Worm (Caenorhabditis elegans): ENCODE results near the gene ncx-3.
"Not testable (repeated sequence)": the region's sequence is repeated elsewhere in the genome, so short reads cannot be mapped to it uniquely, and the experiment has no call there.

Gene ncx-3

ce11 chrIV:10751740-10752139 lies 35.3 kb downstream of the ncx-3 start, which contains the start of gene T25B9.2:
Gene T25B9.2 (minus strand): TSS chrIV:10751840.
- TF ChIP-seq ztf-29 (GFP tag; IDR thresholded peaks at IDR 0.05); cog-1 (tag; optimal IDR thresholded peaks at IDR 0.05); tab-1 (GFP tag; IDR thresholded peaks at IDR 0.05): not testable (repeated sequence)

ce11 chrIV:10754685-10755084 lies 38.2 kb downstream of the ncx-3 start, which contains the start of gene T25B9.5:
Gene T25B9.5 (minus strand): TSS chrIV:10754785.
- TF ChIP-seq klf-2 (GFP tag; conservative IDR thresholded peaks at IDR 0.05) (no peak), cog-1 (tag; optimal IDR thresholded peaks at IDR 0.05) (no peak), ref-1 (GFP tag; conservative IDR thresholded peaks at IDR 0.05) (no peak), flt-1 (GFP tag; IDR thresholded peaks at IDR 0.05) (no peak), tab-1 (GFP tag; IDR thresholded peaks at IDR 0.05) (no peak), med-1 (GFP tag; optimal IDR thresholded peaks at IDR 0.05; ENCODE audit: insufficient read depth) (no peak), ztf-29 (GFP tag; IDR thresholded peaks at IDR 0.05) (no peak), ztf-23 (GFP tag; IDR thresholded peaks at IDR 0.05) (no peak), T22C8.4 (GFP tag; IDR thresholded peaks at IDR 0.05) (no peak)

ce11 chrIV:10757616-10758193 lies 41.3 kb downstream of the ncx-3 start, which contains the start of the genes T25B9.4 and T25B9.6:
Gene T25B9.4 (minus strand): TSS chrIV:10757716.
Gene T25B9.6 (plus strand): TSS chrIV:10758143.
- TF ChIP-seq ref-1 (GFP tag; conservative IDR thresholded peaks at IDR 0.05) (no peak), klf-2 (GFP tag; conservative IDR thresholded peaks at IDR 0.05) (no peak)

- TF ChIP-seq T22C8.4 (GFP tag; IDR thresholded peaks at IDR 0.05) = no peak
- no peak for TF ChIP-seq med-1 (GFP tag; optimal IDR thresholded peaks at IDR 0.05; ENCODE audit: insufficient read depth)
- TF ChIP-seq ztf-29 (GFP tag; IDR thresholded peaks at IDR 0.05) = no peak
- TF ChIP-seq flt-1 (GFP tag; IDR thresholded peaks at IDR 0.05) = no peak
- no peak for TF ChIP-seq ref-1 (GFP tag; conservative IDR thresholded peaks at IDR 0.05)
- TF ChIP-seq tab-1 (GFP tag; IDR thresholded peaks at IDR 0.05) = no peak
- TF ChIP-seq ztf-23 (GFP tag; IDR thresholded peaks at IDR 0.05) = no peak
- no peak for TF ChIP-seq klf-2 (GFP tag; conservative IDR thresholded peaks at IDR 0.05)
- no peak for TF ChIP-seq cog-1 (tag; optimal IDR thresholded peaks at IDR 0.05)
Measured at ce11 chrIV:10761344-10761743, 44.9 kb downstream of the ncx-3 start, which contains the start of gene ugt-54. Gene ugt-54 (plus strand): TSS chrIV:10761698.

ce11 chrIV:10764206-10764605 lies 47.8 kb downstream of the ncx-3 start, which contains the start of gene T25B9.11:
Gene T25B9.11 (plus strand): TSS chrIV:10764506.
- TF ChIP-seq ztf-23 (GFP tag; IDR thresholded peaks at IDR 0.05) (no peak), tab-1 (GFP tag; IDR thresholded peaks at IDR 0.05) (no peak), klf-2 (GFP tag; conservative IDR thresholded peaks at IDR 0.05) (no peak), med-1 (GFP tag; optimal IDR thresholded peaks at IDR 0.05; ENCODE audit: insufficient read depth) (no peak), ztf-29 (GFP tag; IDR thresholded peaks at IDR 0.05) (no peak), cog-1 (tag; optimal IDR thresholded peaks at IDR 0.05) (no peak), T22C8.4 (GFP tag; IDR thresholded peaks at IDR 0.05) (no peak), ref-1 (GFP tag; conservative IDR thresholded peaks at IDR 0.05) (no peak), flt-1 (GFP tag; IDR thresholded peaks at IDR 0.05) (no peak)

- no peak for TF ChIP-seq ref-1 (GFP tag; conservative IDR thresholded peaks at IDR 0.05)
Measured at ce11 chrIV:10765053-10765452, 48.6 kb downstream of the ncx-3 start, which contains the start of gene T25B9.12. Gene T25B9.12 (plus strand): TSS chrIV:10765353.

ce11 chrIV:10766071-10766470 lies 49.6 kb downstream of the ncx-3 start:
- no peak for TF ChIP-seq ztf-23 (GFP tag; IDR thresholded peaks at IDR 0.05)

ce11 chrIV:10768146-10768636 lies 51.7 kb downstream of the ncx-3 start, which contains the start of gene T25B9.8:
Gene T25B9.8 (minus strand): TSS chrIV:10768196.
- TF ChIP-seq ref-1 (GFP tag; conservative IDR thresholded peaks at IDR 0.05) (no peak), med-1 (GFP tag; optimal IDR thresholded peaks at IDR 0.05; ENCODE audit: insufficient read depth) (no peak), T22C8.4 (GFP tag; IDR thresholded peaks at IDR 0.05) (no peak), ztf-23 (GFP tag; IDR thresholded peaks at IDR 0.05) (no peak), klf-2 (GFP tag; conservative IDR thresholded peaks at IDR 0.05) (no peak), flt-1 (GFP tag; IDR thresholded peaks at IDR 0.05) (no peak), tab-1 (GFP tag; IDR thresholded peaks at IDR 0.05) (no peak), cog-1 (tag; optimal IDR thresholded peaks at IDR 0.05) (no peak), ztf-29 (GFP tag; IDR thresholded peaks at IDR 0.05) (no peak)

- TF ChIP-seq T22C8.4 (GFP tag; IDR thresholded peaks at IDR 0.05) = no peak
- TF ChIP-seq ref-1 (GFP tag; conservative IDR thresholded peaks at IDR 0.05) = no peak
- TF ChIP-seq klf-2 (GFP tag; conservative IDR thresholded peaks at IDR 0.05) = no peak
- no peak for TF ChIP-seq med-1 (GFP tag; optimal IDR thresholded peaks at IDR 0.05; ENCODE audit: insufficient read depth)
- no peak for TF ChIP-seq flt-1 (GFP tag; IDR thresholded peaks at IDR 0.05)
- no peak for TF ChIP-seq cog-1 (tag; optimal IDR thresholded peaks at IDR 0.05)
Measured at ce11 chrIV:10769353-10769752, 52.9 kb downstream of the ncx-3 start, which contains the start of gene T25B9.9. Gene T25B9.9 (plus strand): TSS chrIV:10769653.

- TF ChIP-seq klf-2 (GFP tag; conservative IDR thresholded peaks at IDR 0.05) (no peak), ztf-29 (GFP tag; IDR thresholded peaks at IDR 0.05) (no peak), flt-1 (GFP tag; IDR thresholded peaks at IDR 0.05) (no peak), cog-1 (tag; optimal IDR thresholded peaks at IDR 0.05) (no peak), med-1 (GFP tag; optimal IDR thresholded peaks at IDR 0.05; ENCODE audit: insufficient read depth) (no peak), T22C8.4 (GFP tag; IDR thresholded peaks at IDR 0.05) (no peak), ztf-23 (GFP tag; IDR thresholded peaks at IDR 0.05) (no peak), ref-1 (GFP tag; conservative IDR thresholded peaks at IDR 0.05) (no peak), tab-1 (GFP tag; IDR thresholded peaks at IDR 0.05) (no peak)
Measured at ce11 chrIV:10771296-10771695, 54.8 kb downstream of the ncx-3 start.

Data from whole organism, midembryonic.